Fruit fly (Drosophila melanogaster) S2 (cell line): ENCODE measurements around the gene Ublcp1.

Experiments
- CG8478 ChIP-seq: fragments of >200 bp; optimal IDR thresholded peaks from 2 replicates; lab custom pipeline; 2018
- CTCF ChIP-seq, 2 experiments: fragments of >200 bp; optimal IDR thresholded peaks; 2 replicates each; lab custom pipeline; 2018

DNA sequence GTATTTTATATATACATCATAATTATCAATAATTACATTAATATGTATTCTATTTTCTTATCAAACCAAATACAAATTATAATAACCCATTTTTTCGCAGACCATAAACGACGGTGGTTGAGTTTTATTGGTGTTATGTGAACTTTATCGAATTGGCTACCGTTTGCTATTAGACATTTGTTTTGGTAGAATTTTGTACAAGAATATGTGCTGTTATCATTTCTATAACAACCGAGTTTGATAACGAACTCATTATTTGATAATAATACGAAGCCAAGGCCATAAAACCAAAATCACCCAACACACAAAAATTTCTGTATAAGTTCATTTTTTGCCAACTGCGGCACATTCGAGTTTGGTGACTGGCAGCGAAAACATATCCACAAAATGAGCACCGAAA is 34.1 kb downstream of the Ublcp1 start, which contains the start of gene CG17109:
- TF ChIP-seq CG8478 (lab: Kevin White, UChicago), result no peak
- TF ChIP-seq CTCF (optimal IDR thresholded peaks at IDR 0.05; lab: Kevin White, UChicago), result no peak
